Worm (Caenorhabditis elegans) whole organism, L4/young adult: ENCODE measurements around the gene lgc-14.

Experiments used
- W03F9.2 ChIP-seq: fragments of 150-350 bp; optimal IDR thresholded peaks from 2 replicates; lab custom pipeline; 2014; ENCODE audit warnings: missing biosample characterization, missing genetic modification characterization
- dao-5 ChIP-seq: sonication (generic microtip); optimal IDR thresholded peaks from 2 replicates; lab custom pipeline; 2016; ENCODE audit warnings: missing genotype, missing genetic modification characterization, moderate library complexity, missing compliant biosample characterization
- him-1 ChIP-seq: sonication (generic microtip); optimal IDR thresholded peaks from 2 replicates; lab custom pipeline; 2016; ENCODE audit warnings: missing genotype, missing genetic modification reagents, missing genetic modification characterization, missing compliant biosample characterization

Gene lgc-14

DNA sequence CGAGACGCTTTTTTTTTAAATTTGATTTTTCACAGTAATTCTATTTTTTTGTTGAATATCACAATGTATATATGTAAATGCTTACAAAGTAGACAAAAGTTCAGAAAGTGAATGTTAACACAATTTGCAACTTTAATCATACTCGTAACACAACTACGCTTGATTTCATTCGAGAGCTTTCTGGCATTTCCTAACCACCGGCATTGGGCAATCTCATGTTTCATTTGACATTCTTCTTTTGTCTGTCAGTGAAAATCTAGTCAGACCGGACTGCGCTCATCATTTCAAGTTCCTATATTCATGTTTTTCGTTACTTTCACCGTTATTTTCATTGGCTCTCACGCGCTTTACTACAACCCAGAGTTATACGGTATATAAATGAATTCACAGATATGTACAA is at the start of gene lgc-14:
Gene lgc-14 (plus strand): TSS at position 301 of the 400 bp plus-strand sequence.
- no peak for TF ChIP-seq him-1 (tag; lab: Kevin White, UChicago)
- TF ChIP-seq dao-5 (tag; lab: Kevin White, UChicago): no peak
- no peak for TF ChIP-seq W03F9.2 (tag; lab: Kevin White, UChicago)

DNA sequence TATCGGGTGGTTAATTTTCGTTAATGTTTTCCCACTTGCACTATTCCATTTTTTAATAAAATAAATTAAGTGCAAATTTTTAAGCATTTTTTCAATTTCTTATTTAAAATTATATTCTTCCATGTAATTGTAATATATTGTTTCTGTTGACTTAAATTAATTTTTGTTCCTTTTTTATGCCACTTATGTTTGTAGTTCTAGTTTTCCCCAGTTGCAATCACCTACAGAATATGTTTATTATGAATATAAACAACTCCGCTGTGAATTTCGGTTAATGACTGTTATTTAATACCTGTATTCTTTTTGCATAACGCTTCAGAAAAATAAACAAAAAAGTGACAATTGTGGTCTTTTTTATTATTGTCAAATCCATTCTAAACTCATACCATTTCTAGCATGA is 46.4 kb upstream of the lgc-14 start, which contains the start of gene lgc-23:
Gene lgc-23 (plus strand): TSS at position 301 of the 400 bp plus-strand sequence.
- TF ChIP-seq W03F9.2 (tag; lab: Kevin White, UChicago): no peak
- no peak for TF ChIP-seq dao-5 (tag; lab: Kevin White, UChicago)
- TF ChIP-seq him-1 (tag; lab: Kevin White, UChicago): no peak

ce11 chrX:12068250-12068649 is 43.1 kb upstream of the lgc-14 start, which contains the start of gene lgc-24:
Gene lgc-24 (plus strand): TSS chrX:12068550.
- no peak for TF ChIP-seq him-1 (tag; lab: Kevin White, UChicago)
- TF ChIP-seq W03F9.2 (tag; lab: Kevin White, UChicago): no peak
- no peak for TF ChIP-seq dao-5 (tag; lab: Kevin White, UChicago)

ce11 chrX:12073764-12074163 is 37.5 kb upstream of the lgc-14 start, which contains the start of gene tmem-145:
Gene tmem-145 (minus strand): TSS chrX:12073864.
- TF ChIP-seq him-1 (tag; lab: Kevin White, UChicago) (no peak), W03F9.2 (tag; lab: Kevin White, UChicago) (no peak), dao-5 (tag; lab: Kevin White, UChicago) (no peak)

ce11 chrX:12080581-12081162 is 30.6 kb upstream of the lgc-14 start:
- TF ChIP-seq him-1 (tag; lab: Kevin White, UChicago): no peak
- no peak for TF ChIP-seq W03F9.2 (tag; lab: Kevin White, UChicago)
- no peak for TF ChIP-seq dao-5 (tag; lab: Kevin White, UChicago)

- TF ChIP-seq him-1 (tag; lab: Kevin White, UChicago) (no peak), W03F9.2 (tag; lab: Kevin White, UChicago) (no peak), dao-5 (tag; lab: Kevin White, UChicago) (no peak)
Measured at ce11 chrX:12081250-12081649, 30.1 kb upstream of the lgc-14 start.

DNA sequence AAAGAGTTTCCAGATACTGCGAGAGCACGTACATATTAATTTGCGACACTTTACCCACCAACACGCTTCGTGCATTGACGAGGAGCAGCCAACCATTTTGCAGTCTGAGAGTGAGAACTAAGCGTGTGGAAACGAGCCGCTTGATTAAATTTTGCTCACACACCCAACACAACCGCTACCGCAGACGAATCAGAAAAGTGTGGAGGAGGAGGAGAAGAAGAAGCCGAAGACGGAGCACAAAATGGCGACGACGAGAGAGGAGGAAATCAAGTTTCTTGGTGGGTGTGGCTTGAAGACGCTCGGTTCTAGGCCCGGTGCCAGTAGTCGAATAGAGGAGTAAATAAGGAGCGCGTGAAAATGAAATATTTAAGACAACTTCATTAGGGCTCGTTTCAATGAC is 28.5 kb upstream of the lgc-14 start:
- TF ChIP-seq him-1 (tag; lab: Kevin White, UChicago): no peak
- no peak for TF ChIP-seq dao-5 (tag; lab: Kevin White, UChicago)
- TF ChIP-seq W03F9.2 (tag; lab: Kevin White, UChicago): no peak

DNA sequence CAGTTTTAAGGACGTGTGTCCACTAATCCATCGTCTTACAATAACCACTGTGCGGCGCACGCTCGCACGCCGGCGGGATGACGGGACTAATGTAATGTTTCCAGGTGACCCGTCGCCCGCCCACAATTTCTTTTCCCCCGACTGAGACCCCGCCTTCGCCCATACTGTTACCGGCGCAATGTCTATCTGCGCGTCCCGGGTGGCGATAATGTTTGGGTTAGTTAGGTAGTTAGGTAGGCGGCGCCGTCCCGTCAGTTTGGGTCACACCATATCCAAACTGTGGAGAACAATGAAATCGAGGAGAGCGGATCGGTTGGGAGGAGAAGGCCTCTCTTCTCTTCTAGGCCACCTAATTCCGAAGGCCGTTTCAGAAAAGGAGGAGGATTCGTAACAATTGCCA is 25.0 kb upstream of the lgc-14 start:
- TF ChIP-seq him-1 (tag; lab: Kevin White, UChicago): no peak
- no peak for TF ChIP-seq W03F9.2 (tag; lab: Kevin White, UChicago)

- no peak for TF ChIP-seq dao-5 (tag; lab: Kevin White, UChicago)
- TF ChIP-seq him-1 (tag; lab: Kevin White, UChicago): no peak
- no peak for TF ChIP-seq W03F9.2 (tag; lab: Kevin White, UChicago)
Measured at ce11 chrX:12092621-12093020, 18.7 kb upstream of the lgc-14 start.

DNA sequence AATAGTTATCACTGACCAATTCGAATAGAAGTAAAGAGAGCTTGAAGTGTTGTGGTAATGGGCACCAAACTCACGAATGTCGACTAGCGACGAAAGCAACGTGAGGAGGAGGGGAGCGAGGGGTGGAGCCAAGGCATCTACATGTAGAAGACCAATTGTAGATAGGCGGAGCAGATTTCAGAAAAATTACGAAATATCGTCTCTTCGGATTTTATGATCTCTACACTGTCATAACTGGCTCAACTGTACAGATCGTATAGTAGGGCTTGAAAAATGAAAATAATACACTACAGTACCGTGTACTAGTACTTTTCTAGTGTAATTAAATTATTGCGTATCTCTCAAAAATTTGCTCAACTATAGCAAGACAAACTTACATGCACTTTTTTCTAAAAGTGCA is 18.3 kb upstream of the lgc-14 start, which contains the start of gene W03G11.4:
Gene W03G11.4 (minus strand): TSS at position 101 of the 400 bp plus-strand sequence.
- no peak for TF ChIP-seq dao-5 (tag; lab: Kevin White, UChicago)

- TF ChIP-seq him-1 (tag; lab: Kevin White, UChicago) (no peak), dao-5 (tag; lab: Kevin White, UChicago) (no peak), W03F9.2 (tag; lab: Kevin White, UChicago) (no peak)
Measured at ce11 chrX:12093992-12094391, 17.3 kb upstream of the lgc-14 start.

ce11 chrX:12095200-12095599 is 16.1 kb upstream of the lgc-14 start:
- no peak for TF ChIP-seq dao-5 (tag; lab: Kevin White, UChicago)
- no peak for TF ChIP-seq W03F9.2 (tag; lab: Kevin White, UChicago)
- no peak for TF ChIP-seq him-1 (tag; lab: Kevin White, UChicago)

- TF ChIP-seq him-1 (tag; lab: Kevin White, UChicago): no peak
- no peak for TF ChIP-seq dao-5 (tag; lab: Kevin White, UChicago)
- no peak for TF ChIP-seq W03F9.2 (tag; lab: Kevin White, UChicago)
Measured at ce11 chrX:12097995-12098394, 13.3 kb upstream of the lgc-14 start.

- TF ChIP-seq W03F9.2 (tag; lab: Kevin White, UChicago) (no peak), him-1 (tag; lab: Kevin White, UChicago) (no peak), dao-5 (tag; lab: Kevin White, UChicago) (no peak)
Measured at ce11 chrX:12103712-12104111, 7.6 kb upstream of the lgc-14 start, which contains the start of gene W03G11.3. Gene W03G11.3 (minus strand): TSS chrX:12103812.
